Fruit fly (Drosophila melanogaster) whole organism, embryonic: Measurements from ENCODE around the gene Kmn2.
A peak's percentile ranks its signal among the peaks of the same experiment; 100 is the strongest.

Experiments used
- ATbp ChIP-seq: fragments of 200-800 bp; sonication (Bioruptor generic); optimal IDR thresholded peaks from 2 replicates; lab custom pipeline; 2017; ENCODE audit warnings: missing biosample characterization, mild to moderate bottlenecking, missing genetic modification characterization, missing genetic modification reagents
- CG11723 ChIP-seq: fragments of 200-800 bp; sonication (Bioruptor generic); optimal IDR thresholded peaks from 2 replicates; lab custom pipeline; 2017; ENCODE audit warnings: missing biosample characterization, mild to moderate bottlenecking, missing genetic modification characterization
- CG12659 ChIP-seq: fragments of 200-800 bp; sonication (Bioruptor generic); optimal IDR thresholded peaks from 3 replicates; lab custom pipeline; 2017; ENCODE audit warnings: mild to moderate bottlenecking, missing biosample characterization, missing genetic modification reagents, missing genetic modification characterization
- CG13424 ChIP-seq: fragments of 200-800 bp; sonication (Bioruptor generic); optimal IDR thresholded peaks from 2 replicates; lab custom pipeline; 2019; ENCODE audit warnings: missing biosample characterization, mild to moderate bottlenecking, missing genetic modification characterization, moderate library complexity
- CG13894 ChIP-seq: fragments of 200-800 bp; sonication (Bioruptor generic); optimal IDR thresholded peaks from 3 replicates; lab custom pipeline; 2018; ENCODE audit warnings: missing biosample characterization, mild to moderate bottlenecking, missing genetic modification characterization, moderate library complexity
- CG15073 ChIP-seq: fragments of 200-800 bp; sonication (Bioruptor generic); optimal IDR thresholded peaks from 2 replicates; lab custom pipeline; 2016; ENCODE audit warnings: missing biosample characterization, missing genetic modification characterization
- CG15696 ChIP-seq: fragments of 200-800 bp; sonication (Bioruptor generic); optimal IDR thresholded peaks from 2 replicates; lab custom pipeline; 2019; ENCODE audit warnings: missing biosample characterization, mild to moderate bottlenecking, missing genetic modification characterization, moderate library complexity
- CG1602 ChIP-seq: fragments of 200-800 bp; sonication (Bioruptor generic); optimal IDR thresholded peaks from 3 replicates; lab custom pipeline; 2016; ENCODE audit warnings: missing biosample characterization, missing genetic modification characterization
- CG16863 ChIP-seq: fragments of 200-800 bp; sonication (Bioruptor generic); optimal IDR thresholded peaks from 3 replicates; lab custom pipeline; 2016; ENCODE audit warnings: missing biosample characterization, missing genetic modification characterization
- CG17912 ChIP-seq: fragments of 200-800 bp; sonication (Bioruptor generic); optimal IDR thresholded peaks from 2 replicates; lab custom pipeline; 2018; ENCODE audit warnings: missing biosample characterization, mild to moderate bottlenecking, missing genetic modification characterization
- CG18476 ChIP-seq: fragments of 200-800 bp; sonication (Bioruptor generic); optimal IDR thresholded peaks from 2 replicates; lab custom pipeline; 2016; ENCODE audit warnings: missing biosample characterization, mild to moderate bottlenecking, missing genetic modification characterization
- CG2116 ChIP-seq: fragments of 200-800 bp; sonication (Bioruptor generic); optimal IDR thresholded peaks from 3 replicates; lab custom pipeline; 2018; ENCODE audit warnings: missing biosample characterization, mild to moderate bottlenecking, missing genetic modification characterization
- CG30020 ChIP-seq: fragments of 200-800 bp; optimal IDR thresholded peaks from 2 replicates; lab custom pipeline; 2019; ENCODE audit warnings: missing biosample characterization, mild to moderate bottlenecking, missing genetic modification characterization, moderate library complexity
- CG32767 ChIP-seq: fragments of 200-800 bp; sonication (Bioruptor generic); IDR thresholded peaks from 2 replicates; pipeline ENCODE4 v1.3.6; 2022; ENCODE audit warnings: missing biosample characterization, missing genetic modification characterization
- CG33557 ChIP-seq: fragments of 200-800 bp; sonication (Bioruptor generic); optimal IDR thresholded peaks from 2 replicates; lab custom pipeline; 2019; ENCODE audit warnings: missing biosample characterization, mild to moderate bottlenecking, missing genetic modification characterization, moderate library complexity
- CG34422 ChIP-seq: fragments of 200-800 bp; sonication (Bioruptor generic); IDR thresholded peaks from 3 replicates; pipeline ENCODE4 v1.3.6; 2022; ENCODE audit warnings: missing biosample characterization, missing genetic modification characterization
- CG3726 ChIP-seq: fragments of 200-800 bp; sonication (Bioruptor generic); IDR thresholded peaks from 3 replicates; pipeline ENCODE4, ENCODE4 v1.3.6; 2022; ENCODE audit warnings: missing biosample characterization, missing genetic modification characterization
- CG3847 ChIP-seq: fragments of 200-800 bp; sonication (Bioruptor generic); IDR thresholded peaks from 2 replicates; pipeline ENCODE4 v1.3.6; 2022; ENCODE audit warnings: missing biosample characterization, missing genetic modification characterization
- CG4617 ChIP-seq: fragments of 200-800 bp; sonication (Bioruptor generic); optimal IDR thresholded peaks from 3 replicates; lab custom pipeline; 2016; ENCODE audit warnings: missing biosample characterization, missing genetic modification characterization, borderline replicate concordance
- CG4707 ChIP-seq: fragments of 200-800 bp; sonication (Bioruptor generic); optimal IDR thresholded peaks from 2 replicates; lab custom pipeline; 2018; ENCODE audit warnings: missing biosample characterization, mild to moderate bottlenecking, missing genetic modification characterization, moderate library complexity
- CG4820 ChIP-seq: fragments of 200-800 bp; sonication (Bioruptor generic); optimal IDR thresholded peaks from 3 replicates; lab custom pipeline; 2016; ENCODE audit warnings: missing biosample characterization, missing genetic modification characterization
- CG4854 ChIP-seq: fragments of 200-800 bp; sonication (Bioruptor generic); optimal IDR thresholded peaks from 2 replicates; lab custom pipeline; 2016; ENCODE audit warnings: missing biosample characterization, missing genetic modification characterization, inconsistent platforms
- CG9797 ChIP-seq: fragments of 200-800 bp; sonication (Bioruptor generic); optimal IDR thresholded peaks from 3 replicates; lab custom pipeline; 2018; ENCODE audit warnings: missing biosample characterization, mild to moderate bottlenecking, missing genetic modification characterization
- CoRest ChIP-seq: fragments of 200-800 bp; sonication (Bioruptor generic); optimal IDR thresholded peaks from 3 replicates; lab custom pipeline; 2018; ENCODE audit warnings: missing biosample characterization, mild to moderate bottlenecking, missing genetic modification characterization, moderate library complexity
- CrebB ChIP-seq: fragments of 200-800 bp; sonication (Bioruptor generic); optimal IDR thresholded peaks from 3 replicates; lab custom pipeline; 2018; ENCODE audit warnings: missing biosample characterization, mild to moderate bottlenecking, missing genetic modification characterization
- E2f1 ChIP-seq: fragments of 200-800 bp; sonication (Bioruptor generic); IDR thresholded peaks from 2 replicates; pipeline ENCODE4 v1.3.6; 2022; ENCODE audit warnings: missing biosample characterization, missing genetic modification characterization
- Fer1 ChIP-seq: fragments of 200-800 bp; sonication (Bioruptor generic); optimal IDR thresholded peaks from 2 replicates; lab custom pipeline; 2017; ENCODE audit warnings: missing biosample characterization, mild to moderate bottlenecking, missing genetic modification characterization
- HmgZ ChIP-seq: fragments of 200-800 bp; sonication (Bioruptor generic); optimal IDR thresholded peaks from 2 replicates; lab custom pipeline; 2018; ENCODE audit warnings: missing biosample characterization, mild to moderate bottlenecking, missing genetic modification characterization
- Hr39 ChIP-seq: fragments of >200 bp; optimal IDR thresholded peaks from 2 replicates; lab custom pipeline; 2017
- Lhr ChIP-seq: fragments of 200-800 bp; sonication (Bioruptor generic); optimal IDR thresholded peaks from 3 replicates; lab custom pipeline; 2017; ENCODE audit warnings: mild to moderate bottlenecking, missing biosample characterization, missing genetic modification reagents, missing genetic modification characterization
- NK7.1 ChIP-seq: fragments of 200-800 bp; sonication (Bioruptor generic); optimal IDR thresholded peaks from 3 replicates; lab custom pipeline; 2016; ENCODE audit warnings: missing biosample characterization, missing genetic modification characterization
- Sry-δ ChIP-seq: fragments of 200-800 bp; sonication (Bioruptor generic); optimal IDR thresholded peaks from 2 replicates; lab custom pipeline; 2016; ENCODE audit warnings: missing biosample characterization, missing genetic modification characterization
- Ssrp ChIP-seq: fragments of 200-800 bp; sonication (Bioruptor generic); optimal IDR thresholded peaks from 2 replicates; lab custom pipeline; 2018; ENCODE audit warnings: missing biosample characterization, mild to moderate bottlenecking, missing genetic modification characterization, moderate library complexity
- Xbp1 ChIP-seq: fragments of 200-800 bp; sonication (Bioruptor generic); optimal IDR thresholded peaks from 3 replicates; lab custom pipeline; 2016; ENCODE audit warnings: missing biosample characterization, mild to moderate bottlenecking, missing genetic modification characterization
- caup ChIP-seq: fragments of 200-800 bp; sonication (Bioruptor generic); optimal IDR thresholded peaks from 3 replicates; lab custom pipeline; 2017; ENCODE audit warnings: missing biosample characterization, mild to moderate bottlenecking, missing genetic modification characterization, moderate library complexity; ENCODE audit not compliant: severe bottlenecking
- ci ChIP-seq: fragments of 200-800 bp; sonication (Bioruptor generic); IDR thresholded peaks from 3 replicates; pipeline ENCODE4 v1.3.6; 2022; ENCODE audit warnings: missing biosample characterization, missing genetic modification characterization
- dan ChIP-seq: fragments of 200-800 bp; sonication (Bioruptor generic); IDR thresholded peaks from 2 replicates; pipeline ENCODE4 v1.3.6; 2022; ENCODE audit warnings: missing biosample characterization, missing genetic modification characterization
- fru ChIP-seq: fragments of >200 bp; optimal IDR thresholded peaks from 2 replicates; lab custom pipeline; 2017
- grau ChIP-seq: fragments of 200-800 bp; optimal IDR thresholded peaks from 3 replicates; lab custom pipeline; 2019; ENCODE audit warnings: missing biosample characterization, mild to moderate bottlenecking, missing genetic modification characterization, moderate library complexity
- grn ChIP-seq: fragments of 200-800 bp; sonication (Bioruptor generic); optimal IDR thresholded peaks from 3 replicates; lab custom pipeline; 2017; ENCODE audit warnings: missing biosample characterization, missing genetic modification characterization
- inv ChIP-seq: fragments of 200-800 bp; sonication (Bioruptor generic); IDR thresholded peaks from 2 replicates; pipeline ENCODE4 v1.3.6; 2022; ENCODE audit warnings: missing biosample characterization, missing genetic modification characterization; ENCODE audit not compliant: partially characterized antibody
- pnt ChIP-seq: fragments of 200-800 bp; sonication (Bioruptor generic); optimal IDR thresholded peaks from 3 replicates; lab custom pipeline; 2016; ENCODE audit warnings: missing biosample characterization, missing genetic modification characterization
- pzg ChIP-seq: fragments of 200-800 bp; sonication (Bioruptor generic); optimal IDR thresholded peaks from 3 replicates; lab custom pipeline; 2018; ENCODE audit warnings: missing biosample characterization, mild to moderate bottlenecking, missing genetic modification characterization, moderate library complexity
- sens-2 ChIP-seq: fragments of 200-800 bp; sonication (Bioruptor generic); IDR thresholded peaks from 2 replicates; pipeline ENCODE4 v1.3.6; 2022; ENCODE audit warnings: missing biosample characterization, missing genetic modification characterization
- seq ChIP-seq: fragments of 200-800 bp; sonication (Bioruptor generic); IDR thresholded peaks from 2 replicates; pipeline ENCODE4 v1.3.6; 2022; ENCODE audit warnings: missing biosample characterization, missing genetic modification characterization
- slou ChIP-seq: fragments of 200-800 bp; sonication (Bioruptor generic); optimal IDR thresholded peaks from 3 replicates; lab custom pipeline; 2016; ENCODE audit warnings: missing biosample characterization, missing genetic modification characterization
- so ChIP-seq: fragments of 200-800 bp; sonication (Bioruptor generic); IDR thresholded peaks from 3 replicates; pipeline ENCODE4 v1.3.6; 2022; ENCODE audit warnings: missing biosample characterization, missing genetic modification characterization
- tio ChIP-seq: fragments of 200-800 bp; sonication (Bioruptor generic); optimal IDR thresholded peaks from 2 replicates; lab custom pipeline; 2017; ENCODE audit warnings: missing biosample characterization, missing genetic modification characterization, inconsistent platforms
- ttk ChIP-seq: fragments of 200-800 bp; sonication (Bioruptor generic); IDR thresholded peaks from 2 replicates; pipeline ENCODE4 v2.1.2; 2022; ENCODE audit warnings: missing biosample characterization, missing genetic modification characterization
- vvl ChIP-seq: fragments of 200-800 bp; sonication (Bioruptor generic); IDR thresholded peaks from 2 replicates; pipeline ENCODE4 v1.3.6; 2022; ENCODE audit warnings: missing biosample characterization, missing genetic modification characterization
- wek ChIP-seq: fragments of 200-800 bp; sonication (Bioruptor generic); optimal IDR thresholded peaks from 3 replicates; lab custom pipeline; 2018; ENCODE audit warnings: missing biosample characterization, mild to moderate bottlenecking, missing genetic modification characterization, moderate library complexity

Kmn2 gene

DNA sequence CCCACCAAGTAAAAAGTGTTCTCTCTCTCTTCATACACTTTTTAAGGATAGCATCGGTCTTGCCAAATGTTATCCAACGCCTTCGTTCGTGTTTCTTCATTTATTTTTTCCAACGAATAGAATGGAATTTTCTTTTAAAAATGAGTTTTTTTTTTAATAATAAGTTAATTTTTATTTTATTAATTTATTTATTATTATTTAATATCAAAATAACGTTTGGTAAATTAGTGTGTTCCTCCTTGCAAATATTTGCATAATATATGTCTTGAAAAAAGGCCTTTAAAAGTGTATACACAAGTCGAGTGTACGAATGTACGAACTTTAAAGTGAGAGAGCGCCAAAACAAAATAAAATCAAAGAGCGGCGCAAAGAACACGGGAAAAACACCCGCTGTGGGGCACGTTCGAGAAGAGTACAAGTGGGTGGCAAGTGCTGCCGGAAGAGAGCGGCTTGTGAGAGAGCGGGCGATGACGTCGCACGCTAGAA is 26.1 kb upstream of the Kmn2 start (continued):
- TF ChIP-seq seq, result peak; percentile 50
- TF ChIP-seq CG4707 (GFP tag; lab: Kevin White, UChicago), result no peak
- TF ChIP-seq sens-2 (GFP tag; lab: Robert Waterston, UW), result no peak
- peak; percentile 16 for TF ChIP-seq CG15696 (tag; lab: Kevin White, UChicago)
- peak; percentile 47 for TF ChIP-seq HmgZ (tag; lab: Kevin White, UChicago)
- peak; percentile 37 for TF ChIP-seq CG16863 (GFP tag; lab: Kevin White, UChicago)
- no peak for TF ChIP-seq pzg (GFP tag; lab: Kevin White, UChicago)
- TF ChIP-seq Lhr (GFP tag; lab: Kevin White, UChicago), result peak; percentile 13
- TF ChIP-seq CG12659 (GFP tag; lab: Kevin White, UChicago), result peak; percentile 94
- TF ChIP-seq CoRest (tag; lab: Kevin White, UChicago), result peak; percentile 97
- TF ChIP-seq CG34422, result 0 out of 3 replicates have a peak, but pooled peaks have one; percentile 7
- TF ChIP-seq CG13424 (tag; lab: Kevin White, UChicago), result peak; percentile 96
- TF ChIP-seq E2f1, result peak; percentile 69
- no peak for TF ChIP-seq CG9797 (GFP tag; lab: Kevin White, UChicago)
- peak; percentile 86 for TF ChIP-seq ATbp (GFP tag; lab: Kevin White, UChicago)
- TF ChIP-seq ci (GFP tag; lab: Robert Waterston, UW), result peak; percentile 56; the same call in 1 of the 3 replicates
- peak; percentile 35 for TF ChIP-seq CG17912
- TF ChIP-seq inv (GFP tag; lab: Robert Waterston, UW), result no peak
- peak; percentile 62 for TF ChIP-seq CG2116 (GFP tag; lab: Kevin White, UChicago)
- TF ChIP-seq grau, result peak; percentile 91
- TF ChIP-seq so (GFP tag; lab: Robert Waterston, UW), result peak; percentile 72
- peak; percentile 77 for TF ChIP-seq CG11723 (GFP tag; lab: Kevin White, UChicago)
- peak; percentile 78 for TF ChIP-seq CG1602 (GFP tag; lab: Kevin White, UChicago)
- no peak for TF ChIP-seq CG30020 (tag; lab: Kevin White, UChicago)
- peak; percentile 67 for TF ChIP-seq CG4617 (GFP tag; lab: Kevin White, UChicago)
- peak; percentile 82 for TF ChIP-seq CG32767 (GFP tag; lab: Robert Waterston, UW)
- no peak for TF ChIP-seq wek (GFP tag; lab: Kevin White, UChicago)
- TF ChIP-seq CG3726, result 0 out of 3 replicates have a peak, but pooled peaks have one; percentile 35
- no peak for TF ChIP-seq dan (GFP tag; lab: Robert Waterston, UW)
- TF ChIP-seq caup (GFP tag; lab: Kevin White, UChicago), result peak; percentile 79
- no peak for TF ChIP-seq Hr39 (lab: Kevin White, UChicago)
- TF ChIP-seq Ssrp (tag; lab: Kevin White, UChicago), result peak; percentile 93
- TF ChIP-seq pnt, result peak; percentile 12
- TF ChIP-seq CG4820 (GFP tag; lab: Kevin White, UChicago), result no peak
- TF ChIP-seq grn (GFP tag; lab: Kevin White, UChicago), result no peak
- no peak for TF ChIP-seq CG4854 (GFP tag; lab: Kevin White, UChicago)
- TF ChIP-seq slou, result peak; percentile 29
- peak; percentile 27 for TF ChIP-seq NK7.1 (GFP tag; lab: Kevin White, UChicago)
- TF ChIP-seq CG13894, result peak; percentile 40
- peak; percentile 86 for TF ChIP-seq Xbp1 (GFP tag; lab: Kevin White, UChicago)
- TF ChIP-seq Fer1 (GFP tag; lab: Kevin White, UChicago), result peak; percentile 86
- TF ChIP-seq CG15073 (GFP tag; lab: Kevin White, UChicago), result peak; percentile 33
- no peak for TF ChIP-seq fru
- TF ChIP-seq CG18476 (GFP tag; lab: Kevin White, UChicago), result peak; percentile 64
- TF ChIP-seq tio, result peak; percentile 81
- TF ChIP-seq Sry-δ, result no peak
- peak; percentile 81 for TF ChIP-seq ttk
- peak; percentile 49 for TF ChIP-seq CrebB (tag; lab: Kevin White, UChicago)
- peak; percentile 76 for TF ChIP-seq CG33557 (GFP tag; lab: Kevin White, UChicago)
- TF ChIP-seq CG3847 (GFP tag; lab: Robert Waterston, UW), result peak; percentile 82
- peak; percentile 71 for TF ChIP-seq vvl
